Fruit fly (Drosophila melanogaster): ENCODE data around the gene Atg8b.
A peak's percentile ranks its signal among the peaks of the same experiment; 100 is the strongest.

The Atg8b gene

DNA sequence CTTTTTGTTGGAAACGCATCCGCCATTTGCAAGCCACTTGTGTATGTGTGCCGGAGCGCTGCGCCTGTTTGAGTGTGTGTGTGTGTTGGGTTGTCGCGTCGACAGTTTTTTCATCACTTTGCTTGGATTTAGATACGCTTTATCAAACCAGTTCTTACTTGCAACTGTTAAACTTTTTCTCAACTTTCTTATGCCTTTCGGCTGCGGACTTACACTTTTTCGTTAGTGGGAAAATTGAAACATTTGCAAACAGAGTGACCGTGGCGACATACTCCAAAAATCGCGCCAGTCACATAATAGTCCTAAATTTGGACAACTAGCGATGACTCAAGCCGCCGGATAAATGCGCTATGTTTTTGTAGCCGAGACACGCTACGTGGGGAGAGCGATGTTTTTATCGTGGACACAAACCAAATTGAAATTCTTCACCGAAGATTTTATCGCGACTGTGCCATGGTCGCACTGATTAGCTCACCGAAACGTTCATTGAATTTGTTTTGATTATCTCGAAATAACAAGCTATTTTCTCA lies 42.6 kb downstream of the Atg8b start, which contains the start of the genes alt and CG7655:
Gene alt, minus strand, starts transcription at position 272 of the 530 bp plus-strand sequence.
Gene CG7655, plus strand, starts transcription at position 426 of the 530 bp plus-strand sequence.
- TF ChIP-seq cyc (GFP tag; optimal IDR thresholded peaks at IDR 0.05) (no peak), CG6854 (GFP tag; optimal IDR thresholded peaks at IDR 0.05) (peak; percentile 18), spab (GFP tag; optimal IDR thresholded peaks at IDR 0.05) (no peak), esn (GFP tag; optimal IDR thresholded peaks at IDR 0.05) (peak; percentile 11), Sox14 (GFP tag; optimal IDR thresholded peaks at IDR 0.05) (peak; percentile 18), Hr38 (GFP tag; optimal IDR thresholded peaks at IDR 0.05) (no peak), Eip78C (GFP tag) (peak; percentile 61), dsx (GFP tag; optimal IDR thresholded peaks at IDR 0.05; ENCODE audit: poor library complexity, severe bottlenecking) (peak; percentile 65), CG32006 (GFP tag; optimal IDR thresholded peaks at IDR 0.05) (no peak)

dm6 chr3R:17681611-17682243 lies 43.1 kb downstream of the Atg8b start:
- peak; percentile 26 for TF ChIP-seq Blimp-1 (GFP tag; optimal IDR thresholded peaks at IDR 0.05)
- no peak for TF ChIP-seq fkh (GFP tag; optimal IDR thresholded peaks at IDR 0.05)
- no peak for TF ChIP-seq CG31627 (GFP tag; optimal IDR thresholded peaks at IDR 0.05)
- no peak for TF ChIP-seq fd59A (GFP tag; optimal IDR thresholded peaks at IDR 0.05)
- no peak for TF ChIP-seq topi (GFP tag; optimal IDR thresholded peaks at IDR 0.05)
- TF ChIP-seq CG6808 (GFP tag; optimal IDR thresholded peaks at IDR 0.05): no peak

DNA sequence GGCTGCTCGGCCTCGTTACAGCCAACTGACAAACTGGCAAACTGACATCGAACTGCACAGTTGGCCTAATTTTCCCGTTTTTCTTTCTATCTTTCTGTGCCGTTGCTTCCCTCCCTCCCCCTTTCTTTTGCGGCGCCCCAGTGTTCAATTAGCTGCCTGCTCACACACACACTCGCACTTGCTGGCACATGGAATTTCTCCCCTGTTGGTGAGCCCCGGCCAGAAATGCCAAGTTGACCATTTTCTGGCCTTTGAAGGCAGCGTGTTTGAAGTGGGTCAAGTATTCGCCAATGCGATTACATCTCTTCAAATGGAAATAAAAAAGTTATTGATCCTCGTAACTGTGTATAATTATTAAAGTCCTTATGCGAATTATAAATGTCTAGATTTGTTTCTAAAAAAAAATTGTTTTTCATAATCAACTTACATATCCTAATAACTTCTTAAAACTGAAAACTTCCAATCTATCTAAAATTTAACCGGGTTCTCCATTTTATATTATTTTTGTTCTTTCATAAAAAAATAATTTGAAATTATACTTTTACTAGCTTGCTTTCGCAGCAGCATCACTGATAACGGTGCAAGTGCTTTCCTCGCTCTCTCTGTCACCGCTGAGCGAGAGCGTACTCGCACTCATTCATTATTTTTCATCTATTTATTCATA lies 44.1 kb downstream of the Atg8b start:
- TF ChIP-seq ss (GFP tag; optimal IDR thresholded peaks at IDR 0.05) (no peak), Eip78C (GFP tag) (peak; percentile 90), OdsH (GFP tag; optimal IDR thresholded peaks at IDR 0.05) (peak; percentile 53), salr (GFP tag; optimal IDR thresholded peaks at IDR 0.05) (peak in 1 of 2 experiments; percentile 60), CG11762 (GFP tag; optimal IDR thresholded peaks at IDR 0.05; ENCODE audit: insufficient read depth) (peak; percentile 36), Eip93F (GFP tag; optimal IDR thresholded peaks at IDR 0.05) (peak; percentile 27), CG11902 (GFP tag; optimal IDR thresholded peaks at IDR 0.05) (no peak), Smox (GFP tag; optimal IDR thresholded peaks at IDR 0.05) (peak; percentile 69), Sox102F (GFP tag; optimal IDR thresholded peaks at IDR 0.05) (peak; percentile 43), CG6792 (GFP tag; optimal IDR thresholded peaks at IDR 0.05) (peak; percentile 27), Sox15 (GFP tag; optimal IDR thresholded peaks at IDR 0.05) (peak; percentile 31), CG3919 (GFP tag; optimal IDR thresholded peaks at IDR 0.05) (peak; percentile 10), CG32006 (GFP tag; optimal IDR thresholded peaks at IDR 0.05) (peak; percentile 80), CG3032 (tag; optimal IDR thresholded peaks at IDR 0.05) (peak; percentile 11), eg (GFP tag; IDR thresholded peaks at IDR 0.05) (no peak), CG7368 (GFP tag; optimal IDR thresholded peaks at IDR 0.05) (peak; percentile 7), CG9139 (GFP tag; optimal IDR thresholded peaks at IDR 0.05) (no peak), svp (GFP tag) (peak; percentile 80), pdm3 (GFP tag; optimal IDR thresholded peaks at IDR 0.05) (peak; percentile 48), fd59A (GFP tag; optimal IDR thresholded peaks at IDR 0.05) (no peak), Sox14 (GFP tag; optimal IDR thresholded peaks at IDR 0.05) (peak; percentile 17), fd85E (GFP tag; optimal IDR thresholded peaks at IDR 0.05) (no peak), dac (GFP tag; optimal IDR thresholded peaks at IDR 0.05) (peak; percentile 40), lz (GFP tag; optimal IDR thresholded peaks at IDR 0.05) (peak; percentile 56), esn (GFP tag; optimal IDR thresholded peaks at IDR 0.05) (peak; percentile 71), Blimp-1 (GFP tag; optimal IDR thresholded peaks at IDR 0.05) (no peak), Hr39 (GFP tag; optimal IDR thresholded peaks at IDR 0.05) (peak; percentile 28), fkh (GFP tag; optimal IDR thresholded peaks at IDR 0.05) (no peak), Ets96B (tag; optimal IDR thresholded peaks at IDR 0.05) (peak; percentile 3), CG34406 (GFP tag; optimal IDR thresholded peaks at IDR 0.05) (peak; percentile 51), Met (GFP tag; optimal IDR thresholded peaks at IDR 0.05) (peak; percentile 68), spab (GFP tag; optimal IDR thresholded peaks at IDR 0.05) (no peak), net (GFP tag; optimal IDR thresholded peaks at IDR 0.05) (peak; percentile 53), acj6 (GFP tag; optimal IDR thresholded peaks at IDR 0.05) (peak; percentile 39), CG31627 (GFP tag; optimal IDR thresholded peaks at IDR 0.05) (peak; percentile 12), topi (GFP tag; optimal IDR thresholded peaks at IDR 0.05) (peak; percentile 45), CG6276 (GFP tag; optimal IDR thresholded peaks at IDR 0.05) (no peak), CG6163 (GFP tag; IDR thresholded peaks at IDR 0.05) (0 out of 3 replicates have a peak, but pooled peaks have one; percentile 9)
